Fruit fly (Drosophila melanogaster) whole organism, embryonic: ENCODE data around the gene Jhbp7.

ENCODE experiments used
- Atf6 ChIP-seq: fragments of 200-800 bp; sonication (Bioruptor generic); IDR thresholded peaks from 2 replicates; pipeline ENCODE4 v1.3.6; 2022; ENCODE audit warnings: missing biosample characterization, missing genetic modification characterization
- BEAF-32 ChIP-seq: fragments of 200-800 bp; sonication (Bioruptor generic); optimal IDR thresholded peaks from 3 replicates; lab custom pipeline; 2017; ENCODE audit warnings: missing biosample characterization, missing genetic modification characterization, mild to moderate bottlenecking, moderate library complexity, missing genetic modification reagents
- CG10321 ChIP-seq: fragments of 200-800 bp; sonication (Bioruptor generic); IDR thresholded peaks from 2 replicates; pipeline ENCODE4 v1.3.6; 2022; ENCODE audit warnings: missing biosample characterization, missing genetic modification characterization
- CG11696 ChIP-seq: fragments of 200-800 bp; sonication (Bioruptor generic); IDR thresholded peaks from 2 replicates; pipeline ENCODE4 v1.3.6; 2022; ENCODE audit warnings: missing biosample characterization, missing genetic modification characterization
- CG12744 ChIP-seq: fragments of 200-800 bp; sonication (Bioruptor generic); optimal IDR thresholded peaks from 2 replicates; lab custom pipeline; 2016; ENCODE audit warnings: missing biosample characterization, missing genetic modification characterization
- CG13424 ChIP-seq: fragments of 200-800 bp; sonication (Bioruptor generic); optimal IDR thresholded peaks from 2 replicates; lab custom pipeline; 2019; ENCODE audit warnings: missing biosample characterization, mild to moderate bottlenecking, missing genetic modification characterization, moderate library complexity
- CG15514 ChIP-seq: fragments of 200-800 bp; sonication (Bioruptor generic); optimal IDR thresholded peaks from 3 replicates; lab custom pipeline; 2017; ENCODE audit warnings: missing biosample characterization, missing genetic modification characterization, mild to moderate bottlenecking, moderate library complexity, missing genetic modification reagents
- CG1602 ChIP-seq: fragments of 200-800 bp; sonication (Bioruptor generic); optimal IDR thresholded peaks from 3 replicates; lab custom pipeline; 2016; ENCODE audit warnings: missing biosample characterization, missing genetic modification characterization
- CG17612 ChIP-seq: fragments of 200-800 bp; sonication (Bioruptor generic); IDR thresholded peaks from 2 replicates; pipeline ENCODE4 v1.3.6; 2022; ENCODE audit warnings: missing biosample characterization, missing genetic modification characterization
- CG2202 ChIP-seq: fragments of 200-800 bp; sonication (Bioruptor generic); optimal IDR thresholded peaks from 2 replicates; lab custom pipeline; 2018; ENCODE audit warnings: missing biosample characterization, mild to moderate bottlenecking, missing genetic modification characterization
- CG30403 ChIP-seq: fragments of 200-800 bp; sonication (Bioruptor generic); optimal IDR thresholded peaks from 3 replicates; lab custom pipeline; 2016; ENCODE audit warnings: missing biosample characterization, missing genetic modification characterization
- CG4282 ChIP-seq: fragments of 200-800 bp; sonication (Bioruptor generic); optimal IDR thresholded peaks from 2 replicates; lab custom pipeline; 2016; ENCODE audit warnings: missing biosample characterization, missing genetic modification characterization
- CG6683 ChIP-seq: fragments of 200-800 bp; sonication (Bioruptor generic); optimal IDR thresholded peaks from 2 replicates; lab custom pipeline; 2017; ENCODE audit warnings: missing biosample characterization, mild to moderate bottlenecking, missing genetic modification characterization, missing genetic modification reagents
- CG8924 ChIP-seq: fragments of 200-800 bp; optimal IDR thresholded peaks from 3 replicates; lab custom pipeline; 2019; ENCODE audit warnings: missing biosample characterization, mild to moderate bottlenecking, missing genetic modification characterization, moderate library complexity
- CG9876 ChIP-seq: fragments of 200-800 bp; sonication (Bioruptor generic); optimal IDR thresholded peaks from 2 replicates; lab custom pipeline; 2016; ENCODE audit warnings: missing biosample characterization, missing genetic modification characterization
- CHES-1-like ChIP-seq: fragments of 200-800 bp; sonication (Bioruptor generic); optimal IDR thresholded peaks from 2 replicates; lab custom pipeline; 2016; ENCODE audit warnings: missing biosample characterization, missing genetic modification characterization
- Deaf1 ChIP-seq: fragments of 200-800 bp; optimal IDR thresholded peaks from 3 replicates; lab custom pipeline; 2019; ENCODE audit warnings: missing biosample characterization, mild to moderate bottlenecking, missing genetic modification characterization, moderate library complexity
- Dip3 ChIP-seq: fragments of 200-800 bp; sonication (Bioruptor generic); optimal IDR thresholded peaks from 3 replicates; lab custom pipeline; 2016; ENCODE audit warnings: missing biosample characterization, missing genetic modification characterization
- E2f2 ChIP-seq: fragments of 200-800 bp; sonication (Bioruptor generic); IDR thresholded peaks from 2 replicates; pipeline ENCODE4 v1.3.6; 2022; ENCODE audit warnings: missing biosample characterization, missing genetic modification characterization
- ERR ChIP-seq: fragments of 200-800 bp; sonication (Bioruptor generic); optimal IDR thresholded peaks from 2 replicates; lab custom pipeline; 2016; ENCODE audit warnings: missing biosample characterization, missing genetic modification characterization
- Ets65A ChIP-seq: fragments of 200-800 bp; sonication (Bioruptor generic); peaks from one replicate; lab custom pipeline; 2016; ENCODE audit warnings: missing biosample characterization, missing genetic modification characterization
- Fer3 ChIP-seq: fragments of 200-800 bp; sonication (Bioruptor generic); optimal IDR thresholded peaks from 2 replicates; lab custom pipeline; 2018; ENCODE audit warnings: missing biosample characterization, mild to moderate bottlenecking, missing genetic modification characterization, moderate library complexity
- HLH54F ChIP-seq: fragments of 200-800 bp; sonication (Bioruptor generic); optimal IDR thresholded peaks from 3 replicates; lab custom pipeline; 2016; ENCODE audit warnings: missing biosample characterization, missing genetic modification characterization
- Hr3 ChIP-seq: fragments of 200-800 bp; sonication (Bioruptor generic); optimal IDR thresholded peaks from 3 replicates; lab custom pipeline; 2016; ENCODE audit warnings: missing biosample characterization, missing genetic modification characterization
- Jarid2 ChIP-seq: fragments of 200-800 bp; sonication (Bioruptor generic); optimal IDR thresholded peaks from 3 replicates; lab custom pipeline; 2017; ENCODE audit warnings: mild to moderate bottlenecking, missing biosample characterization, missing genetic modification reagents, missing genetic modification characterization
- Max ChIP-seq: fragments of 200-800 bp; sonication (Bioruptor generic); optimal IDR thresholded peaks from 2 replicates; lab custom pipeline; 2016; ENCODE audit warnings: missing biosample characterization, mild to moderate bottlenecking, missing genetic modification characterization
- NfI ChIP-seq: fragments of 200-800 bp; sonication (Bioruptor generic); optimal IDR thresholded peaks from 3 replicates; lab custom pipeline; 2018; ENCODE audit warnings: missing biosample characterization, mild to moderate bottlenecking, missing genetic modification characterization, moderate library complexity
- Sry-δ ChIP-seq: fragments of 200-800 bp; sonication (Bioruptor generic); optimal IDR thresholded peaks from 2 replicates; lab custom pipeline; 2016; ENCODE audit warnings: missing biosample characterization, missing genetic modification characterization
- Stat92E ChIP-seq, 3 experiments: fragments of >200 bp in 2 of 3; fragments of 200-800 bp in 1 of 3; sonication (Bioruptor generic) in 1 of 3; optimal IDR thresholded peaks; 2 replicates each; lab custom pipeline; 2017 to 2019; ENCODE audit warnings: missing biosample characterization in 3 of 3, missing genetic modification characterization in 3 of 3, mild to moderate bottlenecking in 1 of 3, moderate library complexity in 1 of 3
- Usf ChIP-seq: fragments of 200-800 bp; sonication (Bioruptor generic); optimal IDR thresholded peaks from 2 replicates; lab custom pipeline; 2017; ENCODE audit warnings: missing genotype, missing biosample characterization, missing genetic modification characterization
- YL-1 ChIP-seq: fragments of 200-800 bp; sonication (Bioruptor generic); optimal IDR thresholded peaks from 3 replicates; lab custom pipeline; 2017; ENCODE audit warnings: missing biosample characterization, mild to moderate bottlenecking, missing genetic modification characterization
- ato ChIP-seq: fragments of 200-800 bp; sonication (Bioruptor generic); IDR thresholded peaks from 2 replicates; pipeline ENCODE4 v1.3.6; 2022; ENCODE audit warnings: missing biosample characterization, missing genetic modification characterization; ENCODE audit not compliant: partially characterized antibody
- bigmax ChIP-seq: fragments of 200-800 bp; sonication (Bioruptor generic); optimal IDR thresholded peaks from 2 replicates; lab custom pipeline; 2018; ENCODE audit warnings: missing biosample characterization, mild to moderate bottlenecking, missing genetic modification characterization
- cad ChIP-seq: fragments of >200 bp; optimal IDR thresholded peaks from 2 replicates; lab custom pipeline; 2017; ENCODE audit warnings: missing biosample characterization, missing genetic modification characterization
- chinmo ChIP-seq: fragments of 200-800 bp; sonication (Bioruptor generic); IDR thresholded peaks from 4 replicates; pipeline ENCODE4 v1.3.6; 2022; ENCODE audit warnings: missing biosample characterization, missing genetic modification characterization; ENCODE audit not compliant: partially characterized antibody
- crp ChIP-seq, 2 experiments: fragments of 200-800 bp; sonication (Bioruptor generic); optimal IDR thresholded peaks; 2 replicates in 1 of 2; 3 replicates in 1 of 2; lab custom pipeline; 2017; ENCODE audit warnings: missing biosample characterization in 2 of 2, missing genetic modification characterization in 2 of 2, mild to moderate bottlenecking in 1 of 2, moderate library complexity in 1 of 2
- dimm ChIP-seq: fragments of 200-800 bp; sonication (Bioruptor generic); IDR thresholded peaks from 2 replicates; pipeline ENCODE4 v1.3.6; 2022; ENCODE audit warnings: missing biosample characterization, missing genetic modification characterization
- dysf ChIP-seq: fragments of 200-800 bp; sonication (Bioruptor generic); IDR thresholded peaks from 3 replicates; pipeline ENCODE4 v1.3.6; 2022; ENCODE audit warnings: missing biosample characterization, missing genetic modification characterization
- fd3F ChIP-seq: fragments of 200-800 bp; sonication (Bioruptor generic); optimal IDR thresholded peaks from 2 replicates; lab custom pipeline; 2018; ENCODE audit warnings: missing biosample characterization, mild to moderate bottlenecking, missing genetic modification characterization, moderate library complexity
- gcm ChIP-seq: fragments of 200-800 bp; sonication (Bioruptor generic); optimal IDR thresholded peaks from 2 replicates; lab custom pipeline; 2019; ENCODE audit warnings: missing biosample characterization, mild to moderate bottlenecking, missing genetic modification characterization, moderate library complexity
- gsb-n ChIP-seq: fragments of 200-800 bp; sonication (Bioruptor generic); optimal IDR thresholded peaks from 3 replicates; lab custom pipeline; 2018; ENCODE audit warnings: missing biosample characterization, mild to moderate bottlenecking, missing genetic modification characterization
- jing ChIP-seq: fragments of 200-800 bp; sonication (Bioruptor generic); optimal IDR thresholded peaks from 2 replicates; lab custom pipeline; 2018; ENCODE audit warnings: missing biosample characterization, mild to moderate bottlenecking, missing genetic modification characterization
- kni ChIP-seq: fragments of 200-800 bp; sonication (Bioruptor generic); optimal IDR thresholded peaks from 3 replicates; lab custom pipeline; 2017; ENCODE audit warnings: mild to moderate bottlenecking, missing biosample characterization, missing genetic modification reagents, missing genetic modification characterization
- pfk ChIP-seq: fragments of 200-800 bp; sonication (Bioruptor generic); optimal IDR thresholded peaks from 2 replicates; lab custom pipeline; 2018; ENCODE audit warnings: missing biosample characterization, mild to moderate bottlenecking, missing genetic modification characterization, moderate library complexity
- scrt ChIP-seq: fragments of 200-800 bp; sonication (Bioruptor generic); optimal IDR thresholded peaks from 2 replicates; lab custom pipeline; 2018; ENCODE audit warnings: missing biosample characterization, mild to moderate bottlenecking, missing genetic modification characterization, moderate library complexity
- tx ChIP-seq: fragments of 200-800 bp; sonication (Bioruptor generic); optimal IDR thresholded peaks from 2 replicates; lab custom pipeline; 2016; ENCODE audit warnings: missing biosample characterization, missing genetic modification characterization
- wor ChIP-seq: fragments of 200-800 bp; sonication (Bioruptor generic); IDR thresholded peaks from 2 replicates; pipeline ENCODE4 v1.3.6; 2022; ENCODE audit warnings: missing biosample characterization, missing genetic modification characterization
- z ChIP-seq: fragments of 200-800 bp; sonication (Bioruptor generic); IDR thresholded peaks from 3 replicates; pipeline ENCODE4 v1.3.6; 2022; ENCODE audit warnings: missing biosample characterization, missing genetic modification characterization
- zen2 ChIP-seq: fragments of 200-800 bp; sonication (Bioruptor generic); IDR thresholded peaks from 3 replicates; pipeline ENCODE4 v1.3.6; 2022; ENCODE audit warnings: missing biosample characterization, missing genetic modification characterization; ENCODE audit not compliant: partially characterized antibody

Jhbp7 gene

DNA sequence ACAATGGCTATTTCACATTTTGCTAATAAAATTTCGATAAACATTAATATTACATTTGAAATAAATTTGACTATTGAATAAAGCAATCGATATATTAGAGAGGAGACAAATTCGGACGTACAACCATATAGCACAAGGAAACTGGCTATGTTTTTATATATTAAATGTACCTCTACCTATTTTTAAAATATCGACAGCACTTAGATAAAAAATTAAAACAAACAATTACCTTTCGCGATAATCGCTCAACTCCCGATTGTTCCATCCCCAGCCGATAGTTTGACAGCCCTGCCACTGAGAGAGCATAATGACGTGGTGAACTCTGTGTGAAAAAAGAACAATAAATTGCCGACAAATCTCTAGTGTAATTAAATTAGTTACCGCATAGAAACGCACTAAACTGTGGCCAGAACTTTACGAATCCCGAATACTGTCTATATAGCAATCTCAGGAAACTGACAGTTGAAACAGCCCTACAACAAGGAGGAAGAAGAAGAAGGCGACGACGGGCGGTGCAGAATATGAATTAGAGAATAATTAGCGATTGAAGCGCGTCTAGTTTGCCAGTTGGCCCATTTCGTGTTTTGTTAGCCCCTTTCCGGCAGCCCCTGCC, 21.3 kb downstream of the Jhbp7 start, which contains the start of gene CG11857 (continued):
- TF ChIP-seq pfk (GFP tag; lab: Kevin White, UChicago) (peak; percentile 37), NfI (peak; percentile 98), Dip3 (peak; percentile 97), Sry-δ (GFP tag; lab: Kevin White, UChicago) (peak; percentile 99), CG15514 (GFP tag; lab: Kevin White, UChicago) (peak; percentile 93), CG4282 (GFP tag; lab: Kevin White, UChicago) (peak; percentile 96), Usf (peak; percentile 96), Max (GFP tag; lab: Kevin White, UChicago) (peak; percentile 98), tx (GFP tag; lab: Kevin White, UChicago) (peak; percentile 96), cad (GFP tag; lab: Kevin White, UChicago) (no peak), zen2 (GFP tag; lab: Robert Waterston, UW) (peak; percentile 99), bigmax (peak; percentile 60), Atf6 (GFP tag; lab: Robert Waterston, UW) (peak; percentile 98), CG12744 (peak; percentile 95), chinmo (peak; percentile 98), CG17612 (GFP tag; lab: Robert Waterston, UW) (peak; percentile 97), z (GFP tag; lab: Robert Waterston, UW) (peak; percentile 70; the same call in 2 of the 3 replicates), E2f2 (GFP tag; lab: Robert Waterston, UW) (peak; percentile 90), CG1602 (GFP tag; lab: Kevin White, UChicago) (peak; percentile 99), HLH54F (peak; percentile 98), Jarid2 (GFP tag; lab: Kevin White, UChicago) (peak; percentile 84), CG13424 (tag; lab: Kevin White, UChicago) (peak; percentile 98), jing (GFP tag; lab: Kevin White, UChicago) (peak; percentile 94), BEAF-32 (GFP tag; lab: Kevin White, UChicago) (peak; percentile 100), CG11696 (GFP tag; lab: Robert Waterston, UW) (peak; percentile 89), fd3F (GFP tag; lab: Kevin White, UChicago) (peak; percentile 98), CG6683 (peak; percentile 87), CG8924 (tag; lab: Kevin White, UChicago) (peak; percentile 98), CG2202 (tag; lab: Kevin White, UChicago) (peak; percentile 95), Hr3 (GFP tag; lab: Kevin White, UChicago) (peak; percentile 99), gcm (GFP tag; lab: Kevin White, UChicago) (peak; percentile 94), Ets65A (GFP tag; lab: Kevin White, UChicago) (peak; percentile 100), dysf (GFP tag; lab: Robert Waterston, UW) (peak; percentile 99), YL-1 (GFP tag; lab: Kevin White, UChicago) (peak; percentile 97), Deaf1 (tag; lab: Kevin White, UChicago) (peak; percentile 79), kni (GFP tag; lab: Kevin White, UChicago) (peak; percentile 88), CG9876 (GFP tag; lab: Kevin White, UChicago) (peak; percentile 96), CG10321 (GFP tag; lab: Robert Waterston, UW) (peak; percentile 83), ERR (GFP tag; lab: Kevin White, UChicago) (peak; percentile 95), crp (GFP tag; optimal IDR thresholded peaks at IDR 0.05; lab: Kevin White, UChicago) (peak in 1 of 2 experiments; percentile 72), ato (peak; percentile 96), CHES-1-like (peak; percentile 97), wor (GFP tag; lab: Robert Waterston, UW) (peak; percentile 99), scrt (peak; percentile 87), Stat92E (GFP tag; optimal IDR thresholded peaks at IDR 0.05; lab: Kevin White, UChicago) (peak in 1 of 3 experiments; percentile 91), CG30403 (GFP tag; lab: Kevin White, UChicago) (peak; percentile 99), gsb-n (peak; percentile 95), Fer3 (tag; lab: Kevin White, UChicago) (peak; percentile 98), dimm (peak; percentile 97)
